Worm (Caenorhabditis elegans): ENCODE measurements around the gene cpr-5.

The cpr-5 gene

ce11 chrV:1151324-1151742, 17.5 kb upstream of the cpr-5 start (continued):
- TF ChIP-seq attf-3 (GFP tag; conservative IDR thresholded peaks at IDR 0.05) (peak; percentile 59), C17E4.6 (GFP tag; IDR thresholded peaks at IDR 0.05) (peak; percentile 79; the same call in 1 of the 2 replicates), zfh-2 (GFP tag; conservative IDR thresholded peaks at IDR 0.05) (peak; percentile 100), egrh-3 (GFP tag; IDR thresholded peaks at IDR 0.05) (peak; percentile 94), let-607 (tag; optimal IDR thresholded peaks at IDR 0.05) (peak; percentile 93 to 96), hrde-1 (tag; optimal IDR thresholded peaks at IDR 0.05; ENCODE audit: borderline replicate concordance) (no peak), K11D2.4 (GFP tag; IDR thresholded peaks at IDR 0.05) (peak; percentile 99), bed-1 (GFP tag; IDR thresholded peaks at IDR 0.05) (no peak), F22D6.2 (tag; optimal IDR thresholded peaks at IDR 0.05) (peak; percentile 95), athp-1 (tag; optimal IDR thresholded peaks at IDR 0.05) (peak; percentile 97), dox-1 (GFP tag; IDR thresholded peaks at IDR 0.05) (peak; percentile 99), ztf-25 (GFP tag; IDR thresholded peaks at IDR 0.05) (no peak), D2030.7 (GFP tag; IDR thresholded peaks at IDR 0.05) (peak; percentile 20; the same call in 1 of the 2 replicates), die-1 (tag; optimal IDR thresholded peaks at IDR 0.05) (peak; percentile 81), atf-7 (tag; optimal IDR thresholded peaks at IDR 0.05) (peak; percentile 100), snpc-1.1 (tag; optimal IDR thresholded peaks at IDR 0.05; ENCODE audit: insufficient read depth) (no peak), attf-5 (GFP tag; optimal IDR thresholded peaks at IDR 0.05) (peak; percentile 99), lir-1 (GFP tag; conservative IDR thresholded peaks at IDR 0.05) (peak; percentile 92), pbrm-1 (GFP tag; IDR thresholded peaks at IDR 0.05) (peak; percentile 99), zim-3 (tag; optimal IDR thresholded peaks at IDR 0.05) (peak; percentile 79), ceh-91 (GFP tag; IDR thresholded peaks at IDR 0.05) (0 out of 2 replicates have a peak, but pooled peaks have one; percentile 34), efl-1 (GFP tag; optimal IDR thresholded peaks at IDR 0.05) (peak; percentile 35), egl-18 (GFP tag; IDR thresholded peaks at IDR 0.05) (peak; percentile 91), lin-26 (GFP tag; IDR thresholded peaks at IDR 0.05) (peak; percentile 94), somi-1 (GFP tag; optimal IDR thresholded peaks at IDR 0.05) (peak; percentile 99), T26A5.8 (tag; optimal IDR thresholded peaks at IDR 0.05) (no peak), lsl-1 (GFP tag; optimal IDR thresholded peaks at IDR 0.05) (peak; percentile 34), hlh-26 (GFP tag; conservative IDR thresholded peaks at IDR 0.05) (no peak), sdz-38 (tag; optimal IDR thresholded peaks at IDR 0.05) (no peak), dpl-1 (GFP tag; optimal IDR thresholded peaks at IDR 0.05) (peak; percentile 37), tbx-9 (tag; optimal IDR thresholded peaks at IDR 0.05; ENCODE audit: borderline replicate concordance) (peak; percentile 31), mel-28 (tag; optimal IDR thresholded peaks at IDR 0.05; ENCODE audit: borderline replicate concordance) (peak; percentile 81), aptf-3 (GFP tag; IDR thresholded peaks at IDR 0.05) (0 out of 2 replicates have a peak, but pooled peaks have one; percentile 17), ceh-27 (GFP tag; optimal IDR thresholded peaks at IDR 0.05) (peak; percentile 97), F57C9.4 (tag; optimal IDR thresholded peaks at IDR 0.05) (peak; percentile 92), Y67H2A.10 (GFP tag; conservative IDR thresholded peaks at IDR 0.05) (peak; percentile 82), xnd-1 (tag; optimal IDR thresholded peaks at IDR 0.05) (no peak), B0336.3 (GFP tag; IDR thresholded peaks at IDR 0.05) (peak; percentile 100), rcor-1 (GFP tag; IDR thresholded peaks at IDR 0.05) (peak; percentile 93), ztf-28 (GFP tag; IDR thresholded peaks at IDR 0.05) (0 out of 2 replicates have a peak, but pooled peaks have one; percentile 51), nhr-27 (tag; optimal IDR thresholded peaks at IDR 0.05) (peak; percentile 53), B0035.1 (tag; optimal IDR thresholded peaks at IDR 0.05) (peak; percentile 96), ceh-58 (GFP tag; IDR thresholded peaks at IDR 0.05) (0 out of 2 replicates have a peak, but pooled peaks have one; percentile 69), lin-35 (GFP tag; optimal IDR thresholded peaks at IDR 0.05) (peak in 2 of 3 experiments; percentile 19 to 96), madf-3 (GFP tag; IDR thresholded peaks at IDR 0.05) (peak; percentile 94), cebp-1 (GFP tag; IDR thresholded peaks at IDR 0.05) (peak; percentile 91), cebp-1 (tag; optimal IDR thresholded peaks at IDR 0.05) (peak; percentile 99), B0019.2 (GFP tag; conservative IDR thresholded peaks at IDR 0.05) (peak; percentile 65; the same call in 1 of the 2 replicates)
